Worm (Caenorhabditis elegans) whole organism, L4/young adult: ENCODE data around the gene lmbr-1.

Source experiments
- W03F9.2 ChIP-seq: fragments of 150-350 bp; optimal IDR thresholded peaks from 2 replicates; lab custom pipeline; 2014; ENCODE audit warnings: missing biosample characterization, missing genetic modification characterization
- him-1 ChIP-seq: sonication (generic microtip); optimal IDR thresholded peaks from 2 replicates; lab custom pipeline; 2016; ENCODE audit warnings: missing genotype, missing genetic modification reagents, missing genetic modification characterization, missing compliant biosample characterization

- TF ChIP-seq W03F9.2 (tag; lab: Kevin White, UChicago) (peak; percentile 26), him-1 (tag; lab: Kevin White, UChicago) (no peak)
These were observed 1.2 kb upstream of the lmbr-1 start for ce11 chrIII:8370846-8371257.
